Fruit fly (Drosophila melanogaster): ENCODE results near the gene CG5262.
A peak's percentile ranks its signal among the peaks of the same experiment; 100 is the strongest.

DNA sequence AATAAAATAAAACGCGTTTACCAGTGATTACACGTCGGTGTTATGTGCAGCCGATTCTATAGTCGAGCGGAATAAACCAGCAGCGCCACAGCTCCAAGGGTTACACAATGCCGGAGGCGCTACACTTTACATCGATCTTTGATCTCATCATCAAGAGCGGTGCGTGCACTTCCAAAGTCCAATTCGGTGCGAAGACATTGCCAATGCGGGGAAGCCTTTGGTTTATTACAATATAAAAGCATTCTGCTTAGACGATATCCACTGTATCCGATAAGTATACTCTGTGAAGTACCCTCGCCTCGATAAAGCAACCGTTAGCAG lies 42.5 kb downstream of the CG5262 start:
- TF ChIP-seq Eip75B (GFP tag; optimal IDR thresholded peaks at IDR 0.05) (no peak), esn (GFP tag; optimal IDR thresholded peaks at IDR 0.05) (no peak), CG8632 (GFP tag; optimal IDR thresholded peaks at IDR 0.05) (no peak), CG6808 (GFP tag; optimal IDR thresholded peaks at IDR 0.05) (peak; percentile 62), Ets21C (GFP tag; optimal IDR thresholded peaks at IDR 0.05) (no peak), CG15336 (GFP tag; IDR thresholded peaks at IDR 0.05) (no peak), Hr39 (GFP tag; optimal IDR thresholded peaks at IDR 0.05) (no peak), dsx (GFP tag; optimal IDR thresholded peaks at IDR 0.05; ENCODE audit: poor library complexity, severe bottlenecking) (no peak), Gug (GFP tag; IDR thresholded peaks at IDR 0.05) (no peak), Smox (GFP tag; optimal IDR thresholded peaks at IDR 0.05) (no peak), CG11294 (GFP tag; IDR thresholded peaks at IDR 0.05) (no peak), CG1621 (tag; optimal IDR thresholded peaks at IDR 0.05) (peak; percentile 3), Met (GFP tag; optimal IDR thresholded peaks at IDR 0.05) (no peak)

Data from whole organism, prepupa.